Fruit fly (Drosophila melanogaster) Kc167 (cell line): ENCODE results near the gene CG11898.

Experiments
- Myc ChIP-seq: fragments of >200 bp; optimal IDR thresholded peaks from 2 replicates; lab custom pipeline; 2017; ENCODE audit warnings: missing external identifiers
- Sin3A ChIP-seq: fragments of >200 bp; optimal IDR thresholded peaks from 2 replicates; lab custom pipeline; 2018; ENCODE audit warnings: missing external identifiers
- h ChIP-seq: fragments of >200 bp; optimal IDR thresholded peaks from 3 replicates; lab custom pipeline; 2018; ENCODE audit warnings: missing external identifiers
- insv ChIP-seq: fragments of >200 bp; optimal IDR thresholded peaks from 3 replicates; lab custom pipeline; 2018; ENCODE audit warnings: missing external identifiers
- psq ChIP-seq: fragments of >200 bp; optimal IDR thresholded peaks from 2 replicates; lab custom pipeline; 2017; ENCODE audit warnings: missing external identifiers
- ttk ChIP-seq: sonication (Bioruptor generic); optimal IDR thresholded peaks from 2 replicates; lab custom pipeline; 2017; ENCODE audit warnings: missing external identifiers

The CG11898 gene

DNA sequence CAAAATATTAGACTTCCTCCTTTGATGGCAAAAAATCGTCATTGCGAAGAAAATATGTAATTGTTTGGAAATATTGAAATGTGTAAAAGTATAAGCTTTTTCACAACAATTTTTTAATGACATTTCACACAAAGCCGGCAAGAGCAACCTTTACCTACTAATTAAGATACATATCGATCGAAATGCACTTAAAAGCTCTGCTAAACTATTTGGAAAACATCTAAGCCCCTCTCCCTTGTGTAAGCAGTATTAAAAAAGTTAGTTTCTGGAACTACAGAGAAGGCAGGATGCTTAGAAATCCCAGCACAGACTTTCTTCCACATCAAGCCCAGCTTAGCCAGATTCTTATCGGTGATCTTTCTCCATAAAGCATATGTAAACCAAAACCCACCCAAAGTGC lies 38.6 kb downstream of the CG11898 start, which contains the start of gene Cyt-c1L:
Cyt-c1L (minus strand) TSS at position 101 of the 400 bp plus-strand sequence.
- no peak for TF ChIP-seq psq (lab: Kevin White, UChicago)
- no peak for TF ChIP-seq Sin3A (lab: Kevin White, UChicago)
- no peak for TF ChIP-seq Myc (lab: Kevin White, UChicago)
- no peak for TF ChIP-seq h (lab: Kevin White, UChicago)
- TF ChIP-seq ttk = no peak
- no peak for TF ChIP-seq insv (lab: Kevin White, UChicago)

DNA sequence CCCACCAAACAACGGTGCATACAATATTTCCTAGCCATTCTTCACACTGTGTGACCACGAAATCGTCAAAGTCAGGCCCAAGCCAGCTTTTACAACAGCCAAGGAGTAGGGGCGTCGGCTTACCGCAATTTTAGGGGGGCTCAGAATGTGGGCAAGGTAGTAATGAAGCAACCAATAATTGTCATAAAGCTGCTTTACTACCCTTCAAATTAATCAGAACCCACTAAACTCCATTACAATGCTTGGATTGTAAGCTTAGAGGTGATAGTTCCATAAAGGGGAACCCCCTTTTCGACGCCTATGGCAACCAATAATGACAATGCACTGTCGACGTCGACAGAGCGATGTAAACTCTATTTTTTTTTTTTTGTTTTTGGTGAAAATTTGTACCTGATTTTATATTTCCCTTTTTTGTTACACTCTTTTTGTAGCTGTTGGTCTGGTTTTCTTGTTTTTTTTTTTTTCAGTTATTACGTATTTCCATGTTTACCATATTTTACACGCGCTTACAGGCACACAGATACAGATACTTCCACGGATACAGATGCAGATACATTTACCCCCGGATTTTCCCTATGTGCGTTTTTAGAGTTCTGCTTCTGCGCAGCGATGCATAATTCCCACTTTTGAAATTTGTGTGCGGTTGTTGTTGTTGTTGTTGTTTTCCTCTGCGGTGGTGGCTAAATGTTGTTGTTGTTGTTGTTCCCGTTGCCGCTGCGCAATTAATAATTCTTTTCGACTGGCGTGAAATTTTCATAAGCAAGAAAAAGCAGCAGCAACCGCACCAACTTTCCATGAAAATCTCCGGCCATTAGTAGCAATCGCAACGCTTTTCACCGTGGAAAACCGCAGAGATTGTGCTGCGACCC lies 39.4 kb downstream of the CG11898 start:
- TF ChIP-seq insv (lab: Kevin White, UChicago) (no peak), h (lab: Kevin White, UChicago) (no peak), ttk (no peak)

DNA sequence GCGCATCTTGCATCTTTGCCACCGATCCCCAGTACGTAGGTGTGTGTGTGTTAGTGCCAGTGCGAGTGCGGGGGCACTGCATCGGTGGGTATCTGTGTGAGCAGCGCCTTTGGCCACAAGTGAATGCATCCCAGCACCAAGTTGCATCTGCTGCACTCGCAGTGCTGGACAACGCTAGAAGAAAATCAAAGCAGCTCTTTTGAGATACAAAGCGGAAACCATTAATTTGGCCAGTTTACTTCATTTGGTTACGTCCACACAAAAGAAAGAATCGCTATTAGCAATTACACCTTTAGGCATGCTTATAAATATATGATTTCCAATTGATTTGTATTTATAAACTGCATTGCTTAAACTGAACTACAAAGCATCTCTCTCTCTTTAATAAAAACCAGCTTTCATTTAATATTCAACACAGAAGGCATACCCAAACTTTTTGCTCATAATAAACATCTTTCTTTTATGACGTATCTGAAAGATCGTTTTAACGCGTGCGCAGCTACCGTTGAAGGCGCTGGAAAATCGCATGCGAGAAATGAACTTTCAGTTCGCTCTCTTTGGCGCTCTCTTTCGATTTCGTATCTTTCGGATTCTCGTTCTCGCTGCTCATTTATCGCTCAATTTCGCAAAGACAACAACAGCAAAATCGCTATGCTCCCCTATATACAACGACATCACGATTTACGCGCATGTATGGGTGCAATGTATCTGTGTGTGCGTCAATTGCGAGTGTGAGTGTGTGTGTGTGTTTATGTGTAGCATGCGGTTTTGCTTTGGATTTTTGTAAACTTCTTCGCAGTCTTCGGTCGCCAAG lies 41.0 kb downstream of the CG11898 start:
- TF ChIP-seq insv (lab: Kevin White, UChicago) (no peak), Myc (lab: Kevin White, UChicago) (no peak), psq (lab: Kevin White, UChicago) (no peak), Sin3A (lab: Kevin White, UChicago) (no peak), ttk (no peak)

DNA sequence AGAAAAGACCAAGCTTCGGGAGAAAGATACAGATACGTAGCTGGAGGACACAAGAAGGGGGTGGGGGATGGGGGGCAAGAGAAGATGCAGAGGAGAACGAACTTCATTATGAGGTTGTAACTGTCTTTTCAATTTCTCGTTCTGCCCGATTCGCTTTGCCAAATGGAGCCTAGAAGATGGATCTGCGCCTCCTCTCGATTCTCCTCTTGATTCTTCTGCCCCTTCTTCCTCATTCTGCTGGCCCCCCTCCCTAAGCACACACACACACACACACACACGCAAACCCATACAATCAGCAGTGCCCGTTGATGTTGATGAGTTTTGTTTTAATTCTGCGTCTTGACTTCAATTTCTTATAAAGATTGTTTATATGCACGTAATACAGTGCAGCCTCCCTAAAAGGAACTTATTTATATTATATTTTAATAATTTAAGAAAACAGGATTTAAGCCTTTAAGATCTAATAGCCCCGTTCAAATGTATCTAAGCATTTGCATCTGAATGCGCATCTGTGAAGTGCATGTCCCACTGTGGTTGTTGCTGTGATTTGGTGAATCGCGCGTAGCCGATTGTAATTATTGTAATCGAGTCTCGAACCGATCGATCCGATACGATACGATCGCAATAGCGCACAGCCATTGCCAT lies 41.7 kb downstream of the CG11898 start:
- TF ChIP-seq insv (lab: Kevin White, UChicago) (no peak), psq (lab: Kevin White, UChicago) (no peak), Myc (lab: Kevin White, UChicago) (no peak), Sin3A (lab: Kevin White, UChicago) (no peak), ttk (no peak), h (lab: Kevin White, UChicago) (no peak)

DNA sequence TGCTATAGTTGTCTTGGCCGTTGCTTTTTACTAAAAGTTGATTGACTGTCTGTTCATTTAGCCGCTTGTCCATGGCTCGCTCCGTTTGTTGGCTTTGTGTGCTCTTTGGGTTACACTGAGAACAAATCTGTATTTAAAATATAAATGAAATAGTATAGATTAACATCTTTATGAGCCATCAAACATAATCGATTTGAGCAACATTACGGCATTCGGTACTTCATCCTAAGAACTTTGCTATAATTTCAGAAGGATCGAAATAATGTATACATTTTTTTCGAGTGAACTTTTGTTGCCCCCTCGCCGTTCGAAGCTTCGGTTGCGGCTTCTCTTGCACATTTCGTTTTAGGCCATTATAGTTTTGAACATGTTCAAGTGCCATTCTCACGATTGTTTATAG lies 42.6 kb downstream of the CG11898 start:
- TF ChIP-seq Myc (lab: Kevin White, UChicago) (no peak), insv (lab: Kevin White, UChicago) (no peak), Sin3A (lab: Kevin White, UChicago) (no peak), psq (lab: Kevin White, UChicago) (no peak), h (lab: Kevin White, UChicago) (no peak), ttk (no peak)

DNA sequence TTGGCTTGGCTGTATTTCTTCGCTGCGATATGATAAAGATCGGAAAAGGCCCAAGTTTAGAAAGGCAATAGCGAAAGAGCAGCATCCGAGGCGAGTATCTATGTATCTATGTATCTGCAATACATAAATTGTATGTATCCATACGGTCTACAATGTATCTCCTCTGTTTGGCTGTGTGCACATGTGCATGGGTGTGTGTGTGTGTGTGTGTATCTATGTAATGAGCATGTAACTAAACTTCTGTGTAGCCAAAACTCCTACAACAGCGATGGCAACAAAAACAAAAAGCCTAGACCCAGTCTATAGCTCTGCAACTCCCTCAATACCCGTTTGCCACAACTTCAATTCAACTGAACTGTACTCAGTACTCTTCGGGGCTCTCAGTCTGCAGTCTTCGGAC lies 44.6 kb downstream of the CG11898 start:
- TF ChIP-seq Myc (lab: Kevin White, UChicago) (no peak), ttk (no peak), h (lab: Kevin White, UChicago) (no peak), insv (lab: Kevin White, UChicago) (no peak), Sin3A (lab: Kevin White, UChicago) (no peak), psq (lab: Kevin White, UChicago) (no peak)

DNA sequence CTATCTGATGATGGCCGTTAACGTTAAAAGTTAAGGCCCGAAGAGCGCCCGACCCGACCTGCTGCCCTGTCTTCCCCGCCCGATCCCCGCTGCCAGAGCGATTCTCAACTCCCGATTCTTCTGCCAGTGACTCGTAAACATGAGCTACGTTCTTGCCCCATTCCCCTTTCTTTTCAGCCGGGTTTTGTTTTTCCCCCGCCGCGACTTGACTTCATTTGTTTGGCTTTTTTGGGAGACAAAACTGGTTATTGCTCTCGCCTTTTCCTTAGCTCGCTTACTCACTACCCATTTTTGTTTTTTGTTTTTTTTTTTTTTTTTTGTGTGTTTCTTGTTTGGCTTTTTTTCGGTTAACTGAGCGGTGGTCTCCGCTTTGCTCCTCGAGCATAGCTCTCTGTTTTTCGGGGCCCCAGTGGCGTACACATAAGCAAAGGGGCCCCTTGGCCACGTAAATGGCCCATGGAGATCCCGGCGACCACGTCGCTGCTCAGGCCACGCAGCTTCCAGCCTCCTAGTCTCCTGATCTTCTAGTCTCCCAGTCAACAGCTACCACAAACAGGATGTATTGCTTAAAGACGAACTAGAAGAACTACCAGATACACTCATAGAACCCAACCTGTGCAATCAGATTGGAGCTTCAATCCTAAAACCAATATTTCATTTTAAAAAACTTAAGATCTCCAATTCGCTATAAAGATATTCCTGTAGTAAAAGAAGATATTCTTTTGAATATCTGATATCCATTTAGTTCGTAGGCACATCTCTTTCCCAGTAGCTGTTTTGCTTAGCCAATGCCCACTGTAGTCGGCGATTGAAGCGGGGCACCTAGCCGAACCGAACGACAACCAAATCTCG lies 45.3 kb downstream of the CG11898 start:
- TF ChIP-seq Sin3A (lab: Kevin White, UChicago) (no peak), h (lab: Kevin White, UChicago) (no peak), ttk (no peak), psq (lab: Kevin White, UChicago) (no peak), insv (lab: Kevin White, UChicago) (no peak), Myc (lab: Kevin White, UChicago) (no peak)

DNA sequence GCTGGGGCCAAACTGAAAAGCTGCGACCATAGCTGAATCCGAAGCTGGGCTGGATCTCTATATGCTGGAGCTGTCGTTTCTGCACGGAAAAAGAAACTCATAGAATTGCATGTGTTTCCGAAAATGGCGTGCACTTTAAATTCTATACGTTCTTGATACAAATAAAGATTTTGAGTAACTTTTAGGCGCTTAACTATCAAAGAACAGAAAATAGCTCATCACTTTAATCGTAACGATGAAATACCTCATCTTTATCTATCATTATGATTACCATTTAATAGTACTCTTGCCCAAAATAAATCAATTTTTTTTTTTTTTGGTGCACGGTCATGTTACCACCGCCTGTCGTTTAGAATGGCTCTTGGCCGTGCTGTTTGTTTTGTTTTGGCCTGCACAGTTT lies 46.3 kb downstream of the CG11898 start:
- TF ChIP-seq Sin3A (lab: Kevin White, UChicago) (no peak), insv (lab: Kevin White, UChicago) (no peak), h (lab: Kevin White, UChicago) (no peak), Myc (lab: Kevin White, UChicago) (no peak), ttk (no peak), psq (lab: Kevin White, UChicago) (no peak)

DNA sequence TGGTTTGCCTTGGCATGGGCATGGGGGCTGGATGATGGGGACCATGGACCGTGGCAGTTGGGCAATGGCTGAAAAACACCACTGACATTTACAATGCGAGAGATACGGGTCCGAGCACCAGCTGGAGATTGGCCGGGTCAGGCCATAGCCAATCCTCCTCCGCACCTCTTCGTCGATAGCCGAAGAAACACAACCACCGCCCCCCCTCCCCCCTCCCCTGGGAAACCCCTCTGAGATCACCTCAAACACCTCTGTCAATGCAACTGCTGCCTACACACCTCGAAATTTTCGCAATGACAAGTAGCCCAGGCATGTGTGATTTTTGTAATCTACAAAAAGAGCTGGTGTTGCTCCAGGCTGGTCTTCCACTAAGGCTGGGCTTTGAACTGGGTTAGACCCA lies 47.1 kb downstream of the CG11898 start:
- TF ChIP-seq Sin3A (lab: Kevin White, UChicago) (no peak), psq (lab: Kevin White, UChicago) (no peak), h (lab: Kevin White, UChicago) (no peak), Myc (lab: Kevin White, UChicago) (no peak), insv (lab: Kevin White, UChicago) (no peak), ttk (no peak)

DNA sequence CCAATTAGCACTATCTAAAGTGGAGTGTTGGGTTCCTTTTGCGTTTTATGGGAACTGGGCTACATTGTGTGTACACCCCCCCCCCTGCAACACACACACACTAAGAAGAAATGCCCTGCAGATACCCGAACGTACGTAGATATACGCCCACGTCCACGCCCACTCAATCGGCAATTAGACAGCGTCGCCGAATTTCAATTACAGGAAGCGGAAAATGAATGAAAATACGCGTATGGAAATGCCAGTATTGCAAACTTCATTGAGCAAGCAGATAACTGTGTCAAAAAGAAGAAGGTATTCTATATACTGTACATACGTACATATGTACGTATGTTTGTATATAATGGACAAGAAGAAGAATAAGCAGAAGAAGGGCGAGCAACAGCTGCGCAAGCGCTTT lies 48.0 kb downstream of the CG11898 start:
- TF ChIP-seq ttk (no peak), Sin3A (lab: Kevin White, UChicago) (no peak), insv (lab: Kevin White, UChicago) (no peak), h (lab: Kevin White, UChicago) (no peak), psq (lab: Kevin White, UChicago) (no peak), Myc (lab: Kevin White, UChicago) (no peak)
